Fruit fly (Drosophila melanogaster) whole organism, embryonic: ENCODE results near the gene clumsy.

Source experiments
- Adf1 ChIP-seq: fragments of 200-800 bp; sonication (Bioruptor generic); IDR thresholded peaks from 2 replicates; pipeline ENCODE4 v1.3.6; 2022; ENCODE audit warnings: missing biosample characterization, missing genetic modification characterization
- Bgb ChIP-seq: fragments of 200-800 bp; sonication (Bioruptor generic); IDR thresholded peaks from 2 replicates; pipeline ENCODE4 v1.3.6; 2022; ENCODE audit warnings: missing biosample characterization, missing genetic modification characterization; ENCODE audit not compliant: partially characterized antibody
- CG1233 ChIP-seq: fragments of 200-800 bp; sonication (Bioruptor generic); optimal IDR thresholded peaks from 4 replicates; lab custom pipeline; 2018; ENCODE audit warnings: missing biosample characterization, mild to moderate bottlenecking, missing genetic modification characterization
- CG13894 ChIP-seq: fragments of 200-800 bp; sonication (Bioruptor generic); optimal IDR thresholded peaks from 3 replicates; lab custom pipeline; 2018; ENCODE audit warnings: missing biosample characterization, mild to moderate bottlenecking, missing genetic modification characterization, moderate library complexity
- CG15696 ChIP-seq: fragments of 200-800 bp; sonication (Bioruptor generic); optimal IDR thresholded peaks from 2 replicates; lab custom pipeline; 2019; ENCODE audit warnings: missing biosample characterization, mild to moderate bottlenecking, missing genetic modification characterization, moderate library complexity
- CG1602 ChIP-seq: fragments of 200-800 bp; sonication (Bioruptor generic); optimal IDR thresholded peaks from 3 replicates; lab custom pipeline; 2016; ENCODE audit warnings: missing biosample characterization, missing genetic modification characterization
- CG16815 ChIP-seq: fragments of 200-800 bp; sonication (Bioruptor generic); optimal IDR thresholded peaks from 3 replicates; lab custom pipeline; 2017; ENCODE audit warnings: missing biosample characterization, mild to moderate bottlenecking, missing genetic modification characterization
- CG16863 ChIP-seq: fragments of 200-800 bp; sonication (Bioruptor generic); optimal IDR thresholded peaks from 3 replicates; lab custom pipeline; 2016; ENCODE audit warnings: missing biosample characterization, missing genetic modification characterization
- CG17568 ChIP-seq: fragments of 200-800 bp; sonication (Bioruptor generic); optimal IDR thresholded peaks from 2 replicates; lab custom pipeline; 2018; ENCODE audit warnings: missing biosample characterization, mild to moderate bottlenecking, missing genetic modification characterization, moderate library complexity
- CG18599 ChIP-seq: fragments of 200-800 bp; sonication (Bioruptor generic); optimal IDR thresholded peaks from 3 replicates; lab custom pipeline; 2017; ENCODE audit warnings: missing biosample characterization, missing genetic modification characterization, mild to moderate bottlenecking, moderate library complexity, missing genetic modification reagents
- CG2199 ChIP-seq: fragments of 200-800 bp; sonication (Bioruptor generic); IDR thresholded peaks from 3 replicates; pipeline ENCODE4 v1.3.6; 2022; ENCODE audit warnings: missing biosample characterization, missing genetic modification characterization
- CG2889 ChIP-seq: fragments of 200-800 bp; sonication (Bioruptor generic); IDR thresholded peaks from 3 replicates; pipeline ENCODE4 v1.3.6; 2022; ENCODE audit warnings: missing biosample characterization, missing genetic modification characterization
- CG32772 ChIP-seq: fragments of 200-800 bp; sonication (Bioruptor generic); IDR thresholded peaks from 2 replicates; pipeline ENCODE4 v1.3.6; 2022; ENCODE audit warnings: missing biosample characterization, missing genetic modification characterization
- CG3281 ChIP-seq: fragments of 200-800 bp; sonication (Bioruptor generic); optimal IDR thresholded peaks from 3 replicates; lab custom pipeline; 2017; ENCODE audit warnings: missing biosample characterization, mild to moderate bottlenecking, missing genetic modification characterization
- CG4707 ChIP-seq: fragments of 200-800 bp; sonication (Bioruptor generic); optimal IDR thresholded peaks from 2 replicates; lab custom pipeline; 2018; ENCODE audit warnings: missing biosample characterization, mild to moderate bottlenecking, missing genetic modification characterization, moderate library complexity
- CG6689 ChIP-seq: fragments of 200-800 bp; sonication (Bioruptor generic); IDR thresholded peaks from 2 replicates; pipeline ENCODE4 v1.3.6; 2022; ENCODE audit warnings: missing biosample characterization, missing genetic modification characterization
- CG6765 ChIP-seq: fragments of 200-800 bp; sonication (Bioruptor generic); optimal IDR thresholded peaks from 3 replicates; lab custom pipeline; 2017; ENCODE audit warnings: missing biosample characterization, mild to moderate bottlenecking, missing genetic modification characterization
- CG9215 ChIP-seq: fragments of 200-800 bp; sonication (Bioruptor generic); IDR thresholded peaks from 2 replicates; pipeline ENCODE4 v1.3.6; 2022; ENCODE audit warnings: missing biosample characterization, missing genetic modification characterization
- Deaf1 ChIP-seq: fragments of 200-800 bp; optimal IDR thresholded peaks from 3 replicates; lab custom pipeline; 2019; ENCODE audit warnings: missing biosample characterization, mild to moderate bottlenecking, missing genetic modification characterization, moderate library complexity
- Dll ChIP-seq: fragments of 200-800 bp; sonication (Bioruptor generic); IDR thresholded peaks from 4 replicates; pipeline ENCODE4 v1.3.6; 2022; ENCODE audit warnings: missing biosample characterization, missing genetic modification characterization; ENCODE audit not compliant: partially characterized antibody
- Ets65A ChIP-seq: fragments of 200-800 bp; sonication (Bioruptor generic); peaks from one replicate; lab custom pipeline; 2016; ENCODE audit warnings: missing biosample characterization, missing genetic modification characterization
- Gug ChIP-seq: fragments of 200-800 bp; sonication (Bioruptor generic); IDR thresholded peaks from 4 replicates; pipeline ENCODE4 v1.3.6; 2022; ENCODE audit warnings: missing biosample characterization, missing genetic modification characterization
- HLHmδ ChIP-seq: fragments of 200-800 bp; sonication (Bioruptor generic); optimal IDR thresholded peaks from 2 replicates; lab custom pipeline; 2018; ENCODE audit warnings: missing biosample characterization, mild to moderate bottlenecking, missing genetic modification characterization, moderate library complexity
- HmgZ ChIP-seq: fragments of 200-800 bp; sonication (Bioruptor generic); optimal IDR thresholded peaks from 2 replicates; lab custom pipeline; 2018; ENCODE audit warnings: missing biosample characterization, mild to moderate bottlenecking, missing genetic modification characterization
- Hr51 ChIP-seq, 2 experiments: fragments of 200-800 bp; sonication (Bioruptor generic); optimal IDR thresholded peaks; 2 replicates in 1 of 2; 3 replicates in 1 of 2; lab custom pipeline; 2016 to 2018; ENCODE audit warnings: missing biosample characterization in 2 of 2, missing genetic modification characterization in 2 of 2, mild to moderate bottlenecking in 1 of 2, moderate library complexity in 1 of 2
- Trl ChIP-seq, 3 experiments: fragments of >200 bp in 2 of 3; fragments of 200-800 bp in 1 of 3; sonication (Bioruptor generic) in 1 of 3; optimal IDR thresholded peaks; 2 replicates in 1 of 3; 3 replicates in 2 of 3; lab custom pipeline; 2016 to 2017; ENCODE audit warnings: missing biosample characterization in 1 of 3, missing genetic modification characterization in 1 of 3
- aop ChIP-seq: fragments of 200-800 bp; sonication (Bioruptor generic); IDR thresholded peaks from 2 replicates; pipeline ENCODE4 v1.3.6; 2022; ENCODE audit warnings: missing biosample characterization, missing genetic modification characterization
- bowl ChIP-seq: fragments of 200-800 bp; sonication (Bioruptor generic); IDR thresholded peaks from 2 replicates; pipeline ENCODE4 v1.3.6; 2022; ENCODE audit warnings: missing biosample characterization, missing genetic modification characterization
- bsh ChIP-seq, 2 experiments: fragments of 200-800 bp; sonication (Bioruptor generic); optimal IDR thresholded peaks; 2 replicates each; lab custom pipeline; 2017 to 2018; ENCODE audit warnings: mild to moderate bottlenecking in 2 of 2, missing biosample characterization in 2 of 2, missing genetic modification characterization in 2 of 2, moderate library complexity in 1 of 2
- croc ChIP-seq: fragments of 200-800 bp; sonication (Bioruptor generic); conservative IDR thresholded peaks from 3 replicates; pipeline ENCODE4 v1.3.6; 2022; ENCODE audit warnings: missing biosample characterization, missing genetic modification characterization
- dmrt11E ChIP-seq: fragments of 200-800 bp; sonication (Bioruptor generic); optimal IDR thresholded peaks from 3 replicates; lab custom pipeline; 2018; ENCODE audit warnings: missing biosample characterization, mild to moderate bottlenecking, missing genetic modification characterization, moderate library complexity
- esg ChIP-seq: fragments of 200-800 bp; sonication (Bioruptor generic); conservative IDR thresholded peaks from 2 replicates; pipeline ENCODE4 v1.3.6; 2022; ENCODE audit warnings: missing biosample characterization, missing genetic modification characterization
- exex ChIP-seq: fragments of 200-800 bp; sonication (Bioruptor generic); optimal IDR thresholded peaks from 4 replicates; lab custom pipeline; 2018; ENCODE audit warnings: missing biosample characterization, mild to moderate bottlenecking, missing genetic modification characterization, moderate library complexity
- fu2 ChIP-seq: fragments of 200-800 bp; sonication (Bioruptor generic); optimal IDR thresholded peaks from 2 replicates; lab custom pipeline; 2016; ENCODE audit warnings: missing biosample characterization, missing genetic modification characterization
- hbn ChIP-seq: fragments of 200-800 bp; sonication (Bioruptor generic); IDR thresholded peaks from 2 replicates; pipeline ENCODE4 v1.3.6; 2022; ENCODE audit warnings: missing biosample characterization, missing genetic modification characterization; ENCODE audit not compliant: partially characterized antibody
- mld ChIP-seq: fragments of 200-800 bp; sonication (Bioruptor generic); IDR thresholded peaks from 3 replicates; pipeline ENCODE4 v1.3.6; 2022; ENCODE audit warnings: missing biosample characterization, missing genetic modification characterization; ENCODE audit not compliant: partially characterized antibody
- oc ChIP-seq: fragments of 200-800 bp; sonication (Bioruptor generic); optimal IDR thresholded peaks from 2 replicates; lab custom pipeline; 2018; ENCODE audit warnings: missing biosample characterization, mild to moderate bottlenecking, missing genetic modification characterization, moderate library complexity
- pho ChIP-seq: fragments of 200-800 bp; sonication (Bioruptor generic); optimal IDR thresholded peaks from 2 replicates; lab custom pipeline; 2016; ENCODE audit warnings: missing biosample characterization, missing genetic modification characterization
- pros ChIP-seq: fragments of 200-800 bp; sonication (Bioruptor generic); optimal IDR thresholded peaks from 3 replicates; lab custom pipeline; 2019; ENCODE audit warnings: missing biosample characterization, mild to moderate bottlenecking, missing genetic modification characterization, moderate library complexity
- salm ChIP-seq: fragments of 200-800 bp; sonication (Bioruptor generic); optimal IDR thresholded peaks from 2 replicates; lab custom pipeline; 2018; ENCODE audit warnings: missing biosample characterization, mild to moderate bottlenecking, missing genetic modification characterization
- seq ChIP-seq: fragments of 200-800 bp; sonication (Bioruptor generic); IDR thresholded peaks from 2 replicates; pipeline ENCODE4 v1.3.6; 2022; ENCODE audit warnings: missing biosample characterization, missing genetic modification characterization
- sna ChIP-seq: fragments of 200-800 bp; sonication (Bioruptor generic); IDR thresholded peaks from 2 replicates; pipeline ENCODE4 v1.3.6; 2022; ENCODE audit warnings: missing biosample characterization, missing genetic modification characterization; ENCODE audit not compliant: partially characterized antibody
- sqz ChIP-seq: fragments of 200-800 bp; sonication (Bioruptor generic); optimal IDR thresholded peaks from 3 replicates; lab custom pipeline; 2018; ENCODE audit warnings: missing biosample characterization, mild to moderate bottlenecking, missing genetic modification characterization
- ttk ChIP-seq: fragments of 200-800 bp; sonication (Bioruptor generic); IDR thresholded peaks from 2 replicates; pipeline ENCODE4 v2.1.2; 2022; ENCODE audit warnings: missing biosample characterization, missing genetic modification characterization
- zfh1 ChIP-seq: fragments of 200-800 bp; sonication (Bioruptor generic); IDR thresholded peaks from 3 replicates; pipeline ENCODE4 v1.3.6; 2022; ENCODE audit warnings: missing biosample characterization, missing genetic modification characterization

Gene clumsy

DNA sequence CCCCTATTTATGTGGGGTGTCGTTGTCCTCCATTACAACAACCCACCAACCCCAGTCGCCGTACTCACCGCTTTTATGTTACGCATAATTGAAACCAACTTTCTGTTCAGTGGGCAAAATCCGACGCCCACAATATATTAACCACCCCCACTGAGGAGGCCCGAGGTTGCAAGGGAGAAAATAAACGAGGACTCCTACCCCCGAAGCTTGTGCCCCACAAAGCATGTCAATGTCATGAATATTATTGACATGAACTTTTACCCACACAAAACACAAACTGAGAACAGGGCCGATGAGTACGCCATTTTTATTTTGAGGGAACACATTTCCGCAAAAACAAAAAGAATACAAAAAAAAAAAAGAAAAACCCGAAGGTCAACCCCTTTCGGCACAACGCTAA lies 41.7 kb downstream of the clumsy start (continued):
- TF ChIP-seq CG15696 (tag; lab: Kevin White, UChicago) (no peak), salm (tag; lab: Kevin White, UChicago) (no peak), dmrt11E (no peak), zfh1 (GFP tag; lab: Robert Waterston, UW) (no peak)
- TF ChIP-seq, all 482 proteins: peak for 4

DNA sequence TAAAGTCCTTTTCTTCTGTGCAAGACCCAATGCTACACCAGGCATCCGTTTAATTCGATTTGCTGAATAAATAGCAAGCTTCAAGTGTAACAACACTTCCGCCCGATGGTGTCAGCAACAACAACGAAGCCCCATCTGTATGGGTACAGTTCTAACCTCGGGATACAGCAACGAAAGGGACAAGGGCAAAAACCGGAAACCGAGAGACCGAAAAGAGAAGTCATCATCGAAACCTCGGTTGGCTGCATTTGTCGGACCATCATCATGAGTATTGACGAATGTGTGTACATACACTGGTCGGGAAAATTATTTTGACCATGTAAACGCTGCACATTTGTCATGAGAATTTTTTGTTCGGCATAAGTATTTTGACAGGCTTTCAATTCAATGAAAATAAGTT lies 42.6 kb downstream of the clumsy start:
- TF ChIP-seq CG2199 (GFP tag; lab: Robert Waterston, UW) (peak; percentile 72; the same call in 1 of the 3 replicates), Ets65A (peak; percentile 68), pho (no peak), Deaf1 (peak; percentile 7), CG17568 (no peak)

DNA sequence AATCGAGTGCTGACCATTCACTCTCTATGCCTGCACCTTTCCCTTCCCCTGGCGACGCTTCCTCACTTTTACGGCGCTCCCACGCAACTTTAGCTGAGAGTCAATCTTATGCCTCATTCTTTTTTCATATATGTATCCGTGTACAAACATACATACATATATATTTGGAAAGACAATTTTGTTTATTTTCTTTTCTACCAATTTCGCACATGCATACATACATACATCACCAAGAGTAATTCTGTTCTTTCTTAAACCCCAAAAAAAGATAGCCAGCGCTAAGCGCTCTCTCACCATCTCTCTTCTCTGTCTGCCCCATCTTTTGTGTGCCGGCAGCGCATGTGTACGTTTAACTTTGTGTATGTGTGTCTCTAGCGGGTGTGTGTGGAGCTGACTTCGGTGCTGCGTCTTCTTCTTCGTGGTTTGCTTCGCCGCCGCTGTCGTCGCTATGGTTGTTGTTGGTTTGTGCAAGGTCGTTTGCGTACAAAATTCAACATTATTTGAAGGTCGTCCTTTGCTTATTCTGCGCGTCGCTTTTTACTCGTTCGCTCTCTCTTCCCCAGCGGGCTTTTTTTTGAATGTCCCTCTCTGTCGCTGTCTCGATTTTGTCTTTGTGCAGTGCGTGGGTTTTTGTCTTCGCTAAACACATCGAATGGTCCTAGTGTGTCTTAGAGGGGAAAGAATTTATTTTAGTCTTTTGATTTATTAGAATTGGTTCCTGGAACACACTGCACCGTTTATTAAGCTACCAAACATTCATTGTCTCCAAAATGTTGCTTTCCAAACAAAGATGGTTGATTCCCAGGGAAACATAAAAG lies 44.4 kb downstream of the clumsy start:
- TF ChIP-seq exex (tag; lab: Kevin White, UChicago) (peak; percentile 20), CG32772 (GFP tag; lab: Robert Waterston, UW) (no peak), CG16815 (GFP tag; lab: Kevin White, UChicago) (no peak), aop (GFP tag; lab: Robert Waterston, UW) (no peak), Dll (GFP tag; lab: Robert Waterston, UW) (no peak; the same call in 3 of the 4 replicates), CG4707 (GFP tag; lab: Kevin White, UChicago) (no peak), CG6765 (no peak), esg (no peak), sqz (peak; percentile 55), croc (GFP tag; lab: Robert Waterston, UW) (no peak), CG13894 (tag; lab: Kevin White, UChicago) (peak; percentile 25), CG16863 (GFP tag; lab: Kevin White, UChicago) (no peak), hbn (GFP tag; lab: Robert Waterston, UW) (peak; percentile 39; the same call in 1 of the 2 replicates), bsh (GFP tag; optimal IDR thresholded peaks at IDR 0.05; lab: Kevin White, UChicago) (peak in 1 of 2 experiments; percentile 10), Bgb (GFP tag; lab: Robert Waterston, UW) (no peak), CG3281 (GFP tag; lab: Kevin White, UChicago) (no peak), seq (GFP tag; lab: Robert Waterston, UW) (peak; percentile 31; the same call in 1 of the 2 replicates), Trl (optimal IDR thresholded peaks at IDR 0.05; lab: Kevin White, UChicago) (peak; percentile 74 to 95), Trl (GFP tag; optimal IDR thresholded peaks at IDR 0.05; lab: Kevin White, UChicago) (no peak), bowl (GFP tag; lab: Robert Waterston, UW) (peak; percentile 34; the same call in 1 of the 2 replicates), fu2 (GFP tag; lab: Kevin White, UChicago) (no peak), CG6689 (GFP tag; lab: Robert Waterston, UW) (0 out of 2 replicates have a peak, but pooled peaks have one; percentile 16), Adf1 (GFP tag; lab: Robert Waterston, UW) (peak; percentile 88), CG18599 (GFP tag; lab: Kevin White, UChicago) (peak; percentile 20), pros (GFP tag; lab: Kevin White, UChicago) (peak; percentile 96), HLHmδ (GFP tag; lab: Kevin White, UChicago) (no peak), oc (tag; lab: Kevin White, UChicago) (no peak), Hr51 (GFP tag; optimal IDR thresholded peaks at IDR 0.05; lab: Kevin White, UChicago) (no peak), CG9215 (GFP tag; lab: Robert Waterston, UW) (no peak), CG1233 (GFP tag; lab: Kevin White, UChicago) (no peak), CG1602 (GFP tag; lab: Kevin White, UChicago) (no peak), CG2889 (GFP tag; lab: Robert Waterston, UW) (no peak), ttk (GFP tag; lab: Robert Waterston, UW) (no peak), mld (GFP tag; lab: Robert Waterston, UW) (no peak), sna (GFP tag; lab: Robert Waterston, UW) (peak; percentile 35; the same call in 1 of the 2 replicates), HmgZ (tag; lab: Kevin White, UChicago) (peak; percentile 24), Gug (GFP tag; lab: Robert Waterston, UW) (no peak)
